Worm (Caenorhabditis elegans) whole organism, early embryonic: ENCODE results near the gene F53F4.7.

ENCODE experiments used
- B0310.2 ChIP-seq: sonication (generic microtip); optimal IDR thresholded peaks from 2 replicates; lab custom pipeline; 2016; ENCODE audit warnings: mild to moderate bottlenecking, missing genetic modification characterization, missing compliant biosample characterization
- F13C5.2 ChIP-seq: sonication (generic microtip); optimal IDR thresholded peaks from 2 replicates; lab custom pipeline; 2017; ENCODE audit warnings: mild to moderate bottlenecking, missing genetic modification characterization, inconsistent platforms, missing compliant biosample characterization
- aly-1 ChIP-seq: sonication (generic microtip); optimal IDR thresholded peaks from 2 replicates; lab custom pipeline; 2016; ENCODE audit warnings: missing genetic modification characterization, missing compliant biosample characterization
- ama-1 ChIP-seq: fragments of 150-350 bp; optimal IDR thresholded peaks from 2 replicates; lab custom pipeline; 2014
- ceh-13 ChIP-seq: fragments of 200-800 bp; sonication (Bioruptor generic); optimal IDR thresholded peaks from 2 replicates; lab custom pipeline; 2018; ENCODE audit warnings: mild to moderate bottlenecking, missing genetic modification characterization, missing compliant biosample characterization
- ceh-36 ChIP-seq: sonication (generic microtip); optimal IDR thresholded peaks from 2 replicates; lab custom pipeline; 2016; ENCODE audit warnings: missing genetic modification characterization, inconsistent platforms, missing compliant biosample characterization
- ets-7 ChIP-seq: sonication (generic microtip); optimal IDR thresholded peaks from 2 replicates; lab custom pipeline; 2016; ENCODE audit warnings: missing genotype, missing genetic modification characterization, missing compliant biosample characterization
- flt-1 ChIP-seq: fragments of 200-800 bp; sonication (Bioruptor generic); IDR thresholded peaks from 2 replicates; pipeline ENCODE4 v1.3.6; 2022; ENCODE audit warnings: missing genetic modification characterization, missing compliant biosample characterization
- hmbx-1 ChIP-seq: sonication (generic microtip); optimal IDR thresholded peaks from 2 replicates; lab custom pipeline; 2016; ENCODE audit warnings: mild to moderate bottlenecking, missing genetic modification characterization, missing compliant biosample characterization
- hmg-4 ChIP-seq: fragments of 200-800 bp; sonication (Bioruptor generic); optimal IDR thresholded peaks from 2 replicates; lab custom pipeline; 2018; ENCODE audit warnings: mild to moderate bottlenecking, missing genetic modification characterization, missing compliant biosample characterization
- hnd-1 ChIP-seq: sonication (generic microtip); optimal IDR thresholded peaks from 2 replicates; lab custom pipeline; 2016; ENCODE audit warnings: missing genetic modification characterization, missing compliant biosample characterization
- pes-1 ChIP-seq: fragments of 200-800 bp; sonication (Bioruptor generic); IDR thresholded peaks from 2 replicates; pipeline ENCODE4 v1.3.6; 2022; ENCODE audit warnings: missing genetic modification reagents, missing genetic modification characterization, missing compliant biosample characterization
- scrt-1 ChIP-seq: fragments of 200-800 bp; sonication (Bioruptor generic); IDR thresholded peaks from 2 replicates; pipeline ENCODE4 v1.3.6; 2022; ENCODE audit warnings: missing genetic modification characterization, missing compliant biosample characterization
- sea-1 ChIP-seq: fragments of 200-800 bp; sonication (Bioruptor generic); conservative IDR thresholded peaks from 2 replicates; pipeline ENCODE4 v1.3.6; 2022; ENCODE audit warnings: missing genetic modification characterization, missing compliant biosample characterization
- tbx-11 ChIP-seq: fragments of 200-800 bp; sonication (Bioruptor generic); IDR thresholded peaks from 2 replicates; pipeline ENCODE4 v1.3.6; 2022; ENCODE audit warnings: missing genetic modification characterization, missing compliant biosample characterization
- tbx-37 ChIP-seq: fragments of 200-800 bp; sonication (Bioruptor generic); conservative IDR thresholded peaks from 2 replicates; pipeline ENCODE4 v1.3.6; 2022; ENCODE audit warnings: missing genetic modification reagents, missing genetic modification characterization, missing compliant biosample characterization
- tra-4 ChIP-seq: sonication (generic microtip); optimal IDR thresholded peaks from 2 replicates; lab custom pipeline; 2017; ENCODE audit warnings: missing genetic modification characterization, missing compliant biosample characterization

The F53F4.7 gene

DNA sequence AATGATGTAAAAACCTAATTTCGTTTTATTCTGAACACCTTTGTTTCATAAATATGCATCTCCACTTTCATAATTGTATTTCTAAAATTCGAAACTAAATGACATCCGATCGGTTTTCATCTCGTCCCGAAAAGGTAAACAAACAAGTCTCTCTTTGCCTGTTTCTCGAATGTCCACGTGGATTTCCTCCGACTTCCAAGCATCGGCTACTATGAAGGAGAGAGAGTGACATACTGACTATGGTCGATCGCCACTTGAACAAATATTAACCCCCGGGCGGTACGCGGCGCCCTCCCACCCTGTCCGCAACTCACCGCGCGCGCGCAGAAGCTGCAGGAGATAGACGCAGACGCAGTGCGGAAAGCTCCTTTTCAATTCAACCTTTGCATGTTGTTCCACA, 37.9 kb downstream of the F53F4.7 start:
- TF ChIP-seq pes-1 (GFP tag; lab: Robert Waterston, UW) (no peak), ama-1 (no peak), tbx-37 (no peak), hnd-1 (tag; lab: Kevin White, UChicago) (no peak), sea-1 (GFP tag; lab: Robert Waterston, UW) (no peak), ets-7 (tag; lab: Kevin White, UChicago) (no peak), hmg-4 (no peak), flt-1 (no peak), ceh-36 (tag; lab: Kevin White, UChicago) (no peak), tra-4 (no peak), aly-1 (tag; lab: Kevin White, UChicago) (no peak), hmbx-1 (no peak)

DNA sequence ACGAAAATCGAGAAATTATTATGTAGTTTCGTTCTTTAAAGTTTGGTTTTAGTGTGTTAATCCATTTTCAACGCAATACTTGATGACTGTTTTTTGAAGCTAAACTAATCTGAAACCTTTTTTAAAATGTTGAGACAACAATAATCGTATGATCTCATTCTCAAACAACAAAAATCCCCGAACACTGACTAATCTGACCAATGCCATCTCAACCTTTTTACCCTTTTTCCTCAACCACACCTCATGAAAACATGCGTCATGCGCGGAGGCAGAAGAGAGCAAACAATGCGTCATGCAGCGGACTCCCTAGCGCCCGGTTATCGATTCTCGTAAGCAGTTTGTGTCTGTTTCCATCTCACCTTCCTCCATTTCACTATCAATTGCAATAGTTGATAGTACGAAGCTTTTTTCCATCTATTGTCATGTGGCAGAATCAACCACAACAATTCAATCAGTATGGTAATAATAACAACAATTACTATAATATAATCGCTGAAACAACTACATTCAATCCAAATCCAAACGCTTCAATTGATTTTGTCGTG, 42.0 kb downstream of the F53F4.7 start, which contains the start of gene C50B8.4:
Gene C50B8.4 (plus strand): TSS at position 299 of the 545 bp plus-strand sequence.
- TF ChIP-seq ceh-36 (tag; lab: Kevin White, UChicago) (no peak), hmg-4 (no peak), flt-1 (no peak), hmbx-1 (no peak)

DNA sequence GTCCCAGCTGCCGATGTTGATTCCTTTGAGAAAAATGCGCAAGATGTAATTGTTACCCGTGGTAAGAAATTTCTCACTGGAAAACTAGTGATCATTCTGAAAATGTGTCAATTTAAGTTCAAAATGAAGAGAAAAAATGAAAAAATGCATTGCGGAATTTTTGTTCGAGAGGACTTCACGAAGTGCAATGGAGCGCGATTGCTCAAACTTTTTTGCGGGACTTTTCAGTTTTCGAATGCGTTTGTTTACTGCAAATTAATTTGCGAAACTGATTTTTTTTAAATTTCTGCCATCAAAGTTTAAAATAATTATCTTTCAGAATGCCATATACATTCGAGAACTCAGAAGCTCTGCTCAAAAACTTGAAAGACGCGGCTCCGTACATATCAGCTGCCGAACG, 45.2 kb downstream of the F53F4.7 start, which contains the start of the genes nuaf-1 and bir-2:
Gene nuaf-1 (minus strand): TSS at position 98 of the 400 bp plus-strand sequence.
Gene bir-2 (plus strand): TSS at position 318 of the 400 bp plus-strand sequence.
- TF ChIP-seq B0310.2 (tag; lab: Kevin White, UChicago): no peak
- TF ChIP-seq hmg-4: no peak
- TF ChIP-seq hnd-1 (tag; lab: Kevin White, UChicago): no peak
- TF ChIP-seq ama-1: no peak
- TF ChIP-seq F13C5.2 (tag; lab: Kevin White, UChicago): no peak
- no peak for TF ChIP-seq ets-7 (tag; lab: Kevin White, UChicago)
- no peak for TF ChIP-seq flt-1
- TF ChIP-seq sea-1 (GFP tag; lab: Robert Waterston, UW): no peak
- TF ChIP-seq tbx-11 (GFP tag; lab: Robert Waterston, UW): no peak
- TF ChIP-seq tra-4: no peak
- no peak for TF ChIP-seq hmbx-1
- TF ChIP-seq ceh-36 (tag; lab: Kevin White, UChicago): no peak

DNA sequence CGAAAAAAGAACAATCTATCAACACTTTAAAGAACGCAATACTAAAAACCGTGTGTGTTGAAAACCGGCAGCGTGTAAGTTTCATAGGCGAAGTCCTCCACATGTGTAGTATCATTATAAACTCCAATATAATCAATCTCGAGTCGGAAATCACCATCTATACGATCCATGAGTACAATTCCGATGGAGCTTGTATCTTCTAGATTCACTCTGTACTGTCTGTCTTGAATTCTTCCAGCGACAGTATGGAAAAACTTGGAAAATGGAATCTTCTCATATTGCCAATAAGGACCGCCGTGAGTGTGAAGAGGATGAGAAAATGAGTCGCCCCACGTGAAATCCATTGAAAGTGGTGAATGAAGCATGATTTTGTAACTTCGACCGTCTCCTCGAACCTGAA, 46.8 kb downstream of the F53F4.7 start:
- no peak for TF ChIP-seq ets-7 (tag; lab: Kevin White, UChicago)
- TF ChIP-seq tra-4: no peak
- no peak for TF ChIP-seq tbx-37
- no peak for TF ChIP-seq flt-1
- TF ChIP-seq F13C5.2 (tag; lab: Kevin White, UChicago): no peak
- TF ChIP-seq scrt-1 (GFP tag; lab: Robert Waterston, UW): no peak
- no peak for TF ChIP-seq aly-1 (tag; lab: Kevin White, UChicago)
- no peak for TF ChIP-seq ceh-13 (GFP tag; lab: Kevin White, UChicago)
- TF ChIP-seq ceh-36 (tag; lab: Kevin White, UChicago): no peak

DNA sequence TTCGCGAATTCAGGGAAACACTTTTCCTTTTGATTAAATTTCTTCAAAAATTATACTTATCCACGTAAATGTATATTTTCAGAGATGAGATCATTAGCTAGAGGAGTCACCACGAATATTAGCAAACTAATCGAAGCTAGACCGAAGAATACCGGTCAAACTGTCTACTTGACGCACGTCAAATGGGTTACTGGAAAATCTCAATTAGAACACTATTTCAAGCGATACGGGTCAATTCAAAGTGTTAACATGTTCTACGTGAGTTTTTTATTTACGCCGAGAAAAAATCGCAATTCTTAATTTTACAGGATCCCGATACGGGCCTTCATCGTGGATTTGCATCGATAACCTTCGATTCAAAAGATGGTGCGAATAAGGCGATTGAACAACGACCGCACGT, 48.0 kb downstream of the F53F4.7 start, which contains the start of gene slrp-1:
Gene slrp-1 (plus strand): TSS at position 83 of the 400 bp plus-strand sequence.
- TF ChIP-seq ceh-13 (GFP tag; lab: Kevin White, UChicago) (no peak), flt-1 (no peak), ceh-36 (tag; lab: Kevin White, UChicago) (no peak), hmbx-1 (no peak), hnd-1 (tag; lab: Kevin White, UChicago) (no peak), ets-7 (tag; lab: Kevin White, UChicago) (no peak), ama-1 (no peak), tra-4 (no peak), B0310.2 (tag; lab: Kevin White, UChicago) (no peak), aly-1 (tag; lab: Kevin White, UChicago) (no peak), tbx-37 (no peak), F13C5.2 (tag; lab: Kevin White, UChicago) (no peak), pes-1 (GFP tag; lab: Robert Waterston, UW) (no peak), scrt-1 (GFP tag; lab: Robert Waterston, UW) (no peak), tbx-11 (GFP tag; lab: Robert Waterston, UW) (no peak)

DNA sequence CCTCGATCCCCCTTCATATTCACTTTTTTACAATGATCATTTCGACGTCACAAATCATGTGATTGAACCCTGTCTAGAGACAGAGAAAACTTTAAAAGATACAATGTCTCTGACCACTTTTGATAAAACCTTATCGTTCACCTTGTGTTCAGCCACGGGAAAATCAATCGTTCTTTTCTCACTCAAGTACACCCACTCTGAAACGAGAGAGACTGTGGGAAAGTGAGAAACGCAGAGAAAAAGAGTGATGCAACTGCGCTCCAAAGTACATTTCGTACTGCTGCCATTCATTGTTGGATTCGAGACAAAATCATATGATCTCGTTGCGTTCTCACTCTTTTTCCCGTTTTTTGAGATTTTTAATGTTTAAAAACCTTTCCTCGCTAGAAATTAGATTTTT, 48.6 kb downstream of the F53F4.7 start:
- no peak for TF ChIP-seq ets-7 (tag; lab: Kevin White, UChicago)
- no peak for TF ChIP-seq F13C5.2 (tag; lab: Kevin White, UChicago)
- no peak for TF ChIP-seq tbx-11 (GFP tag; lab: Robert Waterston, UW)
- TF ChIP-seq tbx-37: no peak
- no peak for TF ChIP-seq hmg-4
- no peak for TF ChIP-seq hmbx-1
- TF ChIP-seq aly-1 (tag; lab: Kevin White, UChicago): no peak
- no peak for TF ChIP-seq ceh-36 (tag; lab: Kevin White, UChicago)
- TF ChIP-seq sea-1 (GFP tag; lab: Robert Waterston, UW): no peak

DNA sequence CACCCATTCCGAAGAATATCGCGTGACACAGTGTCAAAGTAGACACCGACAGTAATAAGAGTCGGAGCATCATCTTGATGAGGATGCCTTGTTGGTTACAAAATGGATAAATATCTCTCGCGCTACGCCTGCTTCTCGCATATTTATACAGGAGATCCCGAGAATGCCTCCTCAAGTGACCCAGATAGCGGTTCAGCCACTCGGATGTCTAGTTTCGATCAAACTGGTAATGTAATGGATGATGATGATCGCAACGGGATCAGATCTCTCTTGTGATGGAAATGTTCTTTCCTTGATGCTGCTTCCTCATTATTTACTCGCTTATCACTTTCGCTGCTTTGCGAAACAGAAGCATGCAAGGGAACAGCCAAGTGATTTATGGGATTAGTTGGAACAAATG, 49.9 kb downstream of the F53F4.7 start, which contains the start of gene grl-17:
Gene grl-17 (minus strand): TSS at position 101 of the 400 bp plus-strand sequence.
- no peak for TF ChIP-seq scrt-1 (GFP tag; lab: Robert Waterston, UW)
- no peak for TF ChIP-seq hmg-4
- TF ChIP-seq ama-1: no peak
- no peak for TF ChIP-seq ceh-13 (GFP tag; lab: Kevin White, UChicago)
- TF ChIP-seq aly-1 (tag; lab: Kevin White, UChicago): no peak
- no peak for TF ChIP-seq hnd-1 (tag; lab: Kevin White, UChicago)
- TF ChIP-seq flt-1: no peak
- no peak for TF ChIP-seq sea-1 (GFP tag; lab: Robert Waterston, UW)
- TF ChIP-seq ets-7 (tag; lab: Kevin White, UChicago): no peak
- TF ChIP-seq tbx-11 (GFP tag; lab: Robert Waterston, UW): no peak
- no peak for TF ChIP-seq tra-4
- TF ChIP-seq tbx-37: no peak

DNA sequence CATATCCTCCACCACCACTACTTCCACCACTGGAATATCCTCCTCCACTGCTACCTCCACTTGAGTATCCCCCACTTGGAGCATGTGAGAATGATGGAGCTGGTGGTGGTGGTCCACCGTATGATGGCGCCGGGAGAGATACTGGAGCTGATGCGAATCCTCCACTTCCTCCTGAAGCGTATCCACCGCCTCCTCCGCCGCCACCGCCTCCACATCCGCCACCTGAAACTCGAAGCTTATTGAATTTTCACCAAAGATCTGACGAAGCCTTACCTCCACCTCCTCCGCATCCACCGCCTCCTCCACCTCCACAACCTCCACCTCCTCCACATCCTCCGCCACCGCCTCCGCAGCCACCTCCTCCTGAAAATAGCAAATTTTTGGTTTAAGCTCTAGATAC, 51.0 kb downstream of the F53F4.7 start:
- no peak for TF ChIP-seq pes-1 (GFP tag; lab: Robert Waterston, UW)
- no peak for TF ChIP-seq hnd-1 (tag; lab: Kevin White, UChicago)
- TF ChIP-seq sea-1 (GFP tag; lab: Robert Waterston, UW): no peak
- TF ChIP-seq flt-1: no peak
- TF ChIP-seq tbx-37: no peak
- no peak for TF ChIP-seq tra-4
- TF ChIP-seq hmg-4: no peak
- TF ChIP-seq ceh-36 (tag; lab: Kevin White, UChicago): no peak
- TF ChIP-seq ets-7 (tag; lab: Kevin White, UChicago): no peak
- no peak for TF ChIP-seq F13C5.2 (tag; lab: Kevin White, UChicago)
- TF ChIP-seq B0310.2 (tag; lab: Kevin White, UChicago): no peak
- no peak for TF ChIP-seq aly-1 (tag; lab: Kevin White, UChicago)
- TF ChIP-seq ama-1: no peak
- no peak for TF ChIP-seq scrt-1 (GFP tag; lab: Robert Waterston, UW)
